Fruit fly (Drosophila melanogaster) S2 (cell line): ENCODE data around the gene Drgx.

Experiments
- CG8478 ChIP-seq: fragments of >200 bp; optimal IDR thresholded peaks from 2 replicates; lab custom pipeline; 2018
- CTCF ChIP-seq, 2 experiments: fragments of >200 bp; optimal IDR thresholded peaks; 2 replicates each; lab custom pipeline; 2018

DNA sequence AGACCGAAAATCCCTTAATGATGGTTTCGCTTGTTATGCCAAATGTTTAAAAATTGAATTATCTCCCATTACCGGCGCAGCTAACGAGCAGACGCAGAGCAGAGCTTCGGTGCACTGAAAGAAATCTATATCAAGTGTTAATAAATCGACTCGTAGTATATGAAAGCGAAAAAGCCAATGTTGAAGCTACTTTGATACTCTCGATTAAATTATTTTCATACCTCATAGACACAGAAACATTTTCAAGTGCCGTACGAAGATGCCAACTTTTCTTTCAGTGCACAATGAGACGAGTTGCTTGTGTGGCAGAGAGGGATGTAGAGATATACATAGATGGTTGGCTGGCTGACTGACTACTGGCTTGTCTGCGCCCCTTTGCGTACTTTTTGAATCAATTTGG is 13.2 kb downstream of the Drgx start:
- no peak for TF ChIP-seq CG8478 (lab: Kevin White, UChicago)
- no peak for TF ChIP-seq CTCF (optimal IDR thresholded peaks at IDR 0.05; lab: Kevin White, UChicago)
